Worm (Caenorhabditis elegans) whole organism, early embryonic: ENCODE results near the gene tag-281.
A peak's percentile ranks its signal among the peaks of the same experiment; 100 is the strongest.

Experiments used
- B0310.2 ChIP-seq: sonication (generic microtip); optimal IDR thresholded peaks from 2 replicates; lab custom pipeline; 2016; ENCODE audit warnings: mild to moderate bottlenecking, missing genetic modification characterization, missing compliant biosample characterization
- F13C5.2 ChIP-seq: sonication (generic microtip); optimal IDR thresholded peaks from 2 replicates; lab custom pipeline; 2017; ENCODE audit warnings: mild to moderate bottlenecking, missing genetic modification characterization, inconsistent platforms, missing compliant biosample characterization
- aly-1 ChIP-seq: sonication (generic microtip); optimal IDR thresholded peaks from 2 replicates; lab custom pipeline; 2016; ENCODE audit warnings: missing genetic modification characterization, missing compliant biosample characterization
- ama-1 ChIP-seq: fragments of 150-350 bp; optimal IDR thresholded peaks from 2 replicates; lab custom pipeline; 2014
- ceh-13 ChIP-seq: fragments of 200-800 bp; sonication (Bioruptor generic); optimal IDR thresholded peaks from 2 replicates; lab custom pipeline; 2018; ENCODE audit warnings: mild to moderate bottlenecking, missing genetic modification characterization, missing compliant biosample characterization
- ceh-36 ChIP-seq: sonication (generic microtip); optimal IDR thresholded peaks from 2 replicates; lab custom pipeline; 2016; ENCODE audit warnings: missing genetic modification characterization, inconsistent platforms, missing compliant biosample characterization
- ets-7 ChIP-seq: sonication (generic microtip); optimal IDR thresholded peaks from 2 replicates; lab custom pipeline; 2016; ENCODE audit warnings: missing genotype, missing genetic modification characterization, missing compliant biosample characterization
- flt-1 ChIP-seq: fragments of 200-800 bp; sonication (Bioruptor generic); IDR thresholded peaks from 2 replicates; pipeline ENCODE4 v1.3.6; 2022; ENCODE audit warnings: missing genetic modification characterization, missing compliant biosample characterization
- hmbx-1 ChIP-seq: sonication (generic microtip); optimal IDR thresholded peaks from 2 replicates; lab custom pipeline; 2016; ENCODE audit warnings: mild to moderate bottlenecking, missing genetic modification characterization, missing compliant biosample characterization
- hmg-4 ChIP-seq: fragments of 200-800 bp; sonication (Bioruptor generic); optimal IDR thresholded peaks from 2 replicates; lab custom pipeline; 2018; ENCODE audit warnings: mild to moderate bottlenecking, missing genetic modification characterization, missing compliant biosample characterization
- hnd-1 ChIP-seq: sonication (generic microtip); optimal IDR thresholded peaks from 2 replicates; lab custom pipeline; 2016; ENCODE audit warnings: missing genetic modification characterization, missing compliant biosample characterization
- pes-1 ChIP-seq: fragments of 200-800 bp; sonication (Bioruptor generic); IDR thresholded peaks from 2 replicates; pipeline ENCODE4 v1.3.6; 2022; ENCODE audit warnings: missing genetic modification reagents, missing genetic modification characterization, missing compliant biosample characterization
- scrt-1 ChIP-seq: fragments of 200-800 bp; sonication (Bioruptor generic); IDR thresholded peaks from 2 replicates; pipeline ENCODE4 v1.3.6; 2022; ENCODE audit warnings: missing genetic modification characterization, missing compliant biosample characterization
- sea-1 ChIP-seq: fragments of 200-800 bp; sonication (Bioruptor generic); conservative IDR thresholded peaks from 2 replicates; pipeline ENCODE4 v1.3.6; 2022; ENCODE audit warnings: missing genetic modification characterization, missing compliant biosample characterization
- tbx-11 ChIP-seq: fragments of 200-800 bp; sonication (Bioruptor generic); IDR thresholded peaks from 2 replicates; pipeline ENCODE4 v1.3.6; 2022; ENCODE audit warnings: missing genetic modification characterization, missing compliant biosample characterization
- tbx-37 ChIP-seq: fragments of 200-800 bp; sonication (Bioruptor generic); conservative IDR thresholded peaks from 2 replicates; pipeline ENCODE4 v1.3.6; 2022; ENCODE audit warnings: missing genetic modification reagents, missing genetic modification characterization, missing compliant biosample characterization
- tra-4 ChIP-seq: sonication (generic microtip); optimal IDR thresholded peaks from 2 replicates; lab custom pipeline; 2017; ENCODE audit warnings: missing genetic modification characterization, missing compliant biosample characterization

The tag-281 gene

DNA sequence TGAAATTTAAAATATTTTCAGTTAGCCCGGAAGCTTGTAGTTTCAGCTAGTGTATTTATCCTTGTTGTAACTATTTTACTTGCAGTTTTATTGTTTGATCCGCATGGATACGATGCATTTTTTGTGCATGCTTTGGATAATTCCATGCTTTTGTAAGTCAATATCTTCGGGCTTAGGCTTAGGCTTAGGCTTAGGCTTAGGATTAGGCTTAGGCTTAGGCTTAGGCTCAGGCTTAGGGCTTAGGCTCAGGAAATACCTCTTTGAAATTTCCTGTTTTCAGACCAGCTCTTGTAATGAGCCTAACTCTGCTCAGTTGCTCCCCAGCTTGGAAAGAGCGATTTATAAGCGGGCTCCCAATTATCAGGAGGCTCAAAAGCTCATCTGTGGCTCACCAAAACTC, 7.5 kb downstream of the tag-281 start, which contains the start of gene srg-16:
TSS of gene srg-16 (plus strand) at position 87 of the 400 bp plus-strand sequence.
- TF ChIP-seq ceh-36 (tag; lab: Kevin White, UChicago), result peak; percentile 63
- no peak for TF ChIP-seq B0310.2 (tag; lab: Kevin White, UChicago)

- TF ChIP-seq scrt-1 (GFP tag; lab: Robert Waterston, UW), result no peak
- TF ChIP-seq ceh-13 (GFP tag; lab: Kevin White, UChicago), result no peak
- no peak for TF ChIP-seq F13C5.2 (tag; lab: Kevin White, UChicago)
- TF ChIP-seq hmg-4 (GFP tag; lab: Kevin White, UChicago), result no peak
- TF ChIP-seq hmbx-1 (tag; lab: Kevin White, UChicago), result no peak
- no peak for TF ChIP-seq sea-1
- TF ChIP-seq tbx-37 (GFP tag; lab: Robert Waterston, UW), result no peak
- no peak for TF ChIP-seq ceh-36 (tag; lab: Kevin White, UChicago)
- TF ChIP-seq tra-4, result no peak
- no peak for TF ChIP-seq tbx-11 (GFP tag; lab: Robert Waterston, UW)
- TF ChIP-seq hnd-1, result no peak
- no peak for TF ChIP-seq B0310.2 (tag; lab: Kevin White, UChicago)
- TF ChIP-seq ama-1 (lab: Kevin White, UChicago), result no peak
- TF ChIP-seq pes-1 (GFP tag; lab: Robert Waterston, UW), result no peak
- TF ChIP-seq ets-7, result no peak
- no peak for TF ChIP-seq flt-1 (GFP tag; lab: Robert Waterston, UW)
- TF ChIP-seq aly-1 (tag; lab: Kevin White, UChicago), result no peak
Measured at ce11 chrII:12471138-12471855, 11.7 kb downstream of the tag-281 start, which contains the start of the genes F15A4.5 and phat-8. TSS of gene F15A4.5 (minus strand) at chrII:12471238. TSS of gene phat-8 (plus strand) at chrII:12471805.

DNA sequence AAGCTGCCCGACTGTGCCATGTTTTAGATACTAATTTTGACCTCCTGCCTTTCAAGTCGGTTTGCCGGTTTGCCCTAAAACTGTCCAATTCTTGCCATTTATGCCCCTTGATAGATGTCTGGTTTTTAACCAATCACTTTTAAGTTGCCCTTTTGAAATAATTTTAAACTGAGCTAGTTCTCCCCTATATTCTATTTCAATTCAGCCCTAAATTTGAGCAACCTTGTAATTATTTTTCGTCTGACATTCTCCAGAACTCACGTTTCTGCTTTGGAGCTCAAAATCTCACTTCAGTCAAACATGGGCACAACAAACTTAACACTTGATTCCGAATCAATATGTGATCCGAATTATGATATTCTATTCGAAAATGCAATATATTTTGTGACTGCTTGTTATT, 13.8 kb downstream of the tag-281 start, which contains the start of gene srg-17:
TSS of gene srg-17 (plus strand) at position 301 of the 400 bp plus-strand sequence.
- TF ChIP-seq ets-7 (no peak), ama-1 (lab: Kevin White, UChicago) (no peak), hmg-4 (GFP tag; lab: Kevin White, UChicago) (no peak), aly-1 (tag; lab: Kevin White, UChicago) (no peak), F13C5.2 (tag; lab: Kevin White, UChicago) (no peak), sea-1 (no peak), scrt-1 (GFP tag; lab: Robert Waterston, UW) (no peak), pes-1 (GFP tag; lab: Robert Waterston, UW) (no peak), tra-4 (no peak), hmbx-1 (tag; lab: Kevin White, UChicago) (no peak), B0310.2 (tag; lab: Kevin White, UChicago) (no peak), flt-1 (GFP tag; lab: Robert Waterston, UW) (no peak), ceh-36 (tag; lab: Kevin White, UChicago) (no peak), hnd-1 (no peak), ceh-13 (GFP tag; lab: Kevin White, UChicago) (no peak), tbx-37 (GFP tag; lab: Robert Waterston, UW) (no peak), tbx-11 (GFP tag; lab: Robert Waterston, UW) (no peak)

ce11 chrII:12480811-12481210, 21.2 kb downstream of the tag-281 start, which contains the start of gene arrd-9:
TSS of gene arrd-9 (minus strand) at chrII:12480911.
- TF ChIP-seq hnd-1 (no peak), hmg-4 (GFP tag; lab: Kevin White, UChicago) (no peak), scrt-1 (GFP tag; lab: Robert Waterston, UW) (no peak), ets-7 (no peak), pes-1 (GFP tag; lab: Robert Waterston, UW) (no peak), aly-1 (tag; lab: Kevin White, UChicago) (no peak), sea-1 (no peak), B0310.2 (tag; lab: Kevin White, UChicago) (no peak), hmbx-1 (tag; lab: Kevin White, UChicago) (no peak), tra-4 (no peak), ama-1 (lab: Kevin White, UChicago) (no peak), F13C5.2 (tag; lab: Kevin White, UChicago) (no peak), tbx-11 (GFP tag; lab: Robert Waterston, UW) (no peak), ceh-36 (tag; lab: Kevin White, UChicago) (no peak), ceh-13 (GFP tag; lab: Kevin White, UChicago) (no peak), flt-1 (GFP tag; lab: Robert Waterston, UW) (no peak), tbx-37 (GFP tag; lab: Robert Waterston, UW) (no peak)

DNA sequence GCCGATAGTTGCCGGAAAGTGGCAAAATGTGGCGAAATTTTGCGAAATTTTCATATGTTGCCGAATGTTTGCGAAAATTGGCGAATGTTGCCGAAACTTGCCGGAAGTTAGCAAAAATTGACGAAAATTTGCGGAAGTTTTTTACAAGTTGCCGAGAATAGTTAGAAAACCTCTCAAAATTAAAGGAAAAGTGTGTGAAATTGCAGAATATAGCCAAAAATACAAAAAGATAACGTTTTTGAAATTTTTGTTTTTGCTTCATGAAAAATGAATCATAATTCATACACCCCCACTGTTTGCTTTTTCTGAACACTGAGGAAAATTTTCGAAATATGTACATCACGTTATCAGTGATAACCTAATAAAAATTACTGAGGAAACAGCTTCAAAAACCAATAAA, 22.1 kb downstream of the tag-281 start:
- no peak for TF ChIP-seq scrt-1 (GFP tag; lab: Robert Waterston, UW)
- TF ChIP-seq F13C5.2 (tag; lab: Kevin White, UChicago), result no peak
- no peak for TF ChIP-seq hmbx-1 (tag; lab: Kevin White, UChicago)
- no peak for TF ChIP-seq B0310.2 (tag; lab: Kevin White, UChicago)
- TF ChIP-seq pes-1 (GFP tag; lab: Robert Waterston, UW), result no peak
- TF ChIP-seq ceh-13 (GFP tag; lab: Kevin White, UChicago), result no peak

DNA sequence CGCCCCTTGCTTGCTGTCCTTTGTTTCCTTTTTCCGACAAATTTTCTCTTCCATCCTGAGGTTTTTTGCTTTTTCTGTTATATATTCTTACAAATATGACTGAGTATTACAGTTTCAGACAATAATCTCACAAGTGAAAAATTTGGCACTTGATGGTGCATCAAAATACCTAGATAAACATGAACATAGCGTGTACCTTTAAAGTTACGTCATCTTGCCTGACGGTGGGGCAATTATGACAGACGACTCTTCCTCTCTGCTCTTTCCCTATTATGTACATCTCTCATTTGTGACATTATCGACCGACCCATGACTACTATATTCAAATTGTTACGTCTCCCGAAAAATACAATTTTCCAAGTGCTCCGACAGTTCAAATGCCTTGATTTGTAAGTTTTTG, 23.1 kb downstream of the tag-281 start, which contains the start of gene fbxb-102:
TSS of gene fbxb-102 (plus strand) at position 301 of the 400 bp plus-strand sequence.
- TF ChIP-seq F13C5.2 (tag; lab: Kevin White, UChicago), result no peak
- no peak for TF ChIP-seq hnd-1
- TF ChIP-seq flt-1 (GFP tag; lab: Robert Waterston, UW), result no peak
- TF ChIP-seq hmg-4 (GFP tag; lab: Kevin White, UChicago), result no peak
- no peak for TF ChIP-seq hmbx-1 (tag; lab: Kevin White, UChicago)
- no peak for TF ChIP-seq aly-1 (tag; lab: Kevin White, UChicago)
- no peak for TF ChIP-seq ama-1 (lab: Kevin White, UChicago)
- TF ChIP-seq ets-7, result no peak
- TF ChIP-seq tbx-11 (GFP tag; lab: Robert Waterston, UW), result no peak
- TF ChIP-seq pes-1 (GFP tag; lab: Robert Waterston, UW), result no peak
- TF ChIP-seq ceh-13 (GFP tag; lab: Kevin White, UChicago), result no peak
- no peak for TF ChIP-seq sea-1
